Fruit fly (Drosophila melanogaster): ENCODE results near the gene obst-F.
A peak's percentile ranks its signal among the peaks of the same experiment; 100 is the strongest.

Gene obst-F

DNA sequence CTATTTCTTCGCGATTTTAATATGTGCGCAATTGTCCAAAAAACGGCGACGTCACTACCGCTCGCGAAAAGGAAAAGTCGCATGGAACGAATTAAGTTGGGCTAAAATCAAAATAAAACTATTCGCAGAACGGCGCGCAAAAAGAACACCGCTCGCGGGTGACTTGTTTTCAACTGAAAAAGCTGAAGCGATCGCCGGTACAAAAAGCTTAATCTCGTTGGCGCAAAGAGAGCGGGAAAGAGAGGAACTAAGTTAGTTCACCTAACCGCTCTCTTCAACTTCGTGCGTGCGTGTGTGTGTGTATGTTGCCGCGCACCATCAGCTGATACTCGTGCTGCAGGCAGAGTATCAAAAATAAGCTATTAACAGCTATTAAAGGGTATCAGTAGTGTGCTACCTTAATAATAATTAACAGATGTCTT lies 3.3 kb downstream of the obst-F start, which contains the start of gene CG42674 (continued):
- TF ChIP-seq fru (GFP tag; optimal IDR thresholded peaks at IDR 0.05) (peak; percentile 18), Dfd (GFP tag; optimal IDR thresholded peaks at IDR 0.05) (no peak), Myc (optimal IDR thresholded peaks at IDR 0.05) (no peak)

DNA sequence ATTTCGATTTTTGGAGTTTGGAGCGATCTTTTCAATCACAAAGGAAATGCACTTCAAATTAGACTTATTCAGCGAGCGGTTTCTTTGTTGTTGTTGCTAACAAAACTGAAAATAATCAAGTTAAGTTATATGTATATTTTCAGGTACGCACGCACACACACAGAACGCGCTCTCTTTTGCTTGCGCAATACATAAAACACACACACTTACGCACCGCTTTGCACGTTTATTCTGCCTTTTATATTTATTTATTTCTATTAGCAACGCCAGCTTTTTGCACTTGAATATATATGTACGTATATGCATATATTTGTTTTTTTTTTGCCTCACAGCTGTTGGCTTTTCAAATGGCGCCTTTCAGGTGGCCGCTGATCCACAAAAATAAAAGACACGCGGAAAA lies 3.7 kb downstream of the obst-F start:
- TF ChIP-seq rgr (GFP tag; optimal IDR thresholded peaks at IDR 0.05) (no peak), Vsx2 (GFP tag; optimal IDR thresholded peaks at IDR 0.05; ENCODE audit: partially characterized antibody) (no peak), fru (GFP tag; optimal IDR thresholded peaks at IDR 0.05) (no peak), sage (GFP tag; optimal IDR thresholded peaks at IDR 0.05) (peak; percentile 13), Hnf4 (GFP tag; optimal IDR thresholded peaks at IDR 0.05) (no peak), Myc (optimal IDR thresholded peaks at IDR 0.05) (no peak), N (GFP tag; optimal IDR thresholded peaks at IDR 0.05) (no peak), CrebA (GFP tag; optimal IDR thresholded peaks at IDR 0.05; ENCODE audit: borderline replicate concordance) (no peak)

DNA sequence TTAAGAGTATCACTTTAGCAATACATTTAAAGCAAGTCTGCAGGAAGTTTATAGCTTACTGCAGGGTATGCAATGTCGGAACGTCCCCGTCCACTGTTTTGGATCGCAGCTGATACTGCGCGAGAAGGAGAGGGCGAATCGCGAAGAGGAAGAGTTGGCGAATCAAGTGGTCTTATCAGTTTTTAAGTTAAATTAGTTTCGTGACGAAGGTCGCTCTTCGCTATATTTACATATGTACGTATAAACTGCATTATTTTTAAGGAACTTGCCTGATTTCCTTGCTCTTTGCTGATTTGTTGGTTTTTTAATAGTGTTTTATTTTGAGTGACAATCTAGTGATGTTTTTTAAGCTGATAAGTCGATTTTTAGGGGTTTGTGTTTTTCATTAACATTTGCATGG lies 4.2 kb downstream of the obst-F start:
- TF ChIP-seq jim (GFP tag; optimal IDR thresholded peaks at IDR 0.05) (no peak), Abd-B (GFP tag; optimal IDR thresholded peaks at IDR 0.05) (no peak), Dfd (GFP tag; optimal IDR thresholded peaks at IDR 0.05) (no peak), psq (GFP tag; optimal IDR thresholded peaks at IDR 0.05) (no peak), Hnf4 (GFP tag; optimal IDR thresholded peaks at IDR 0.05) (no peak), usp (GFP tag; optimal IDR thresholded peaks at IDR 0.05) (no peak), HLH106 (tag; optimal IDR thresholded peaks at IDR 0.05) (no peak), OdsH (GFP tag; optimal IDR thresholded peaks at IDR 0.05) (no peak), Vsx2 (GFP tag; optimal IDR thresholded peaks at IDR 0.05; ENCODE audit: partially characterized antibody) (no peak), pan (optimal IDR thresholded peaks at IDR 0.05) (no peak), N (GFP tag; optimal IDR thresholded peaks at IDR 0.05) (no peak), CG32264 (GFP tag; optimal IDR thresholded peaks at IDR 0.05) (no peak), dsf (GFP tag; optimal IDR thresholded peaks at IDR 0.05; ENCODE audit: borderline replicate concordance) (no peak), Hr83 (GFP tag; optimal IDR thresholded peaks at IDR 0.05; ENCODE audit: poor library complexity, severe bottlenecking) (no peak), lola (GFP tag; optimal IDR thresholded peaks at IDR 0.05) (no peak), Myc (optimal IDR thresholded peaks at IDR 0.05) (no peak), br (GFP tag; optimal IDR thresholded peaks at IDR 0.05) (no peak), ey (GFP tag; optimal IDR thresholded peaks at IDR 0.05) (no peak), Jra (GFP tag; optimal IDR thresholded peaks at IDR 0.05) (no peak)

DNA sequence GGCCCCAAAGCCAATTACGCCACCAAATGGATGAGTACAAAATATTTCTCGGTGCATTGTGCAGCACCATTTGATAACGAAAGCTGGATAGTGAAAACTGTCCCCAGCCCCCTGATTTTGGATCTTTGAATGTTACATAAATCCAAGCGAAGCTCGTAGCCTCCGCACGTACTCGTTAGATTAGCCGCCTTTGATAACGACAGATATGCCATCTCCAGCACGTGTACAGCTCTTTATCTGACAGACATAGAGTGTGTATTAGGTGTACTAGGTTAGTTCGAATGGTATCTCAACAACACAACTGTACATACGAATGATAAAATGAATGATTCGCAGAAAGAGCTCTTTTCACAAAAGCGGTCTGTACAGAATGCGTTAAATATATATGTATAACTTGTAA lies 5.1 kb downstream of the obst-F start:
- TF ChIP-seq CG32264 (GFP tag; optimal IDR thresholded peaks at IDR 0.05) (no peak), fru (GFP tag; optimal IDR thresholded peaks at IDR 0.05) (no peak), usp (GFP tag; optimal IDR thresholded peaks at IDR 0.05) (no peak), sage (GFP tag; optimal IDR thresholded peaks at IDR 0.05) (no peak), brk (GFP tag; optimal IDR thresholded peaks at IDR 0.05) (no peak), N (GFP tag; optimal IDR thresholded peaks at IDR 0.05) (no peak), ey (GFP tag; optimal IDR thresholded peaks at IDR 0.05) (no peak), Mio (GFP tag; optimal IDR thresholded peaks at IDR 0.05) (no peak), sv (GFP tag; optimal IDR thresholded peaks at IDR 0.05) (no peak), Abd-B (GFP tag; optimal IDR thresholded peaks at IDR 0.05) (no peak)

DNA sequence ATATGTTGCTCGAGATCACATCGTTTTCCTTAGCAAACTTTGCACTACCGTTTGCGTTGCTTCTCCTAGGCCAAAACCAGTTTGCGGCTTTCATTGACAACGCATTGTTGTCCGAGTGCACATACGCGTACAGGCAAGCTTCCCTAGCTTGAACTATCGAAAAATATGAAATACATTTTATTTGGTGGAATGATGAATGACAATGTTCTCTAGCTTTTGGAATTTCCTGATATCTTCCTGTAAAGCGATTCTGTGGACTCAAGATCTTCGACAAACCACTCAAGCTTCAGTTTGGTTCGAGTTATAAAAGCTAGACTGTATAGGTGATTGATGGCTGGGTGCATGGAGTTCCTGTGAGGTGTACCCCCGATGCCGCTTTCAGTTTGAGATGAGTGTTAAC lies 5.6 kb downstream of the obst-F start:
- peak in 1 of 2 experiments; percentile 38 for TF ChIP-seq foxo (GFP tag; optimal IDR thresholded peaks at IDR 0.05)
- TF ChIP-seq h (GFP tag; optimal IDR thresholded peaks at IDR 0.05), result peak; percentile 41
- no peak for TF ChIP-seq pan (optimal IDR thresholded peaks at IDR 0.05)
- no peak for TF ChIP-seq usp (GFP tag; optimal IDR thresholded peaks at IDR 0.05)
- peak; percentile 53 for TF ChIP-seq ey (GFP tag; optimal IDR thresholded peaks at IDR 0.05)
- peak; percentile 19 for TF ChIP-seq br (GFP tag; optimal IDR thresholded peaks at IDR 0.05)
- TF ChIP-seq Abd-B (GFP tag; optimal IDR thresholded peaks at IDR 0.05), result no peak
- TF ChIP-seq Jra (GFP tag; optimal IDR thresholded peaks at IDR 0.05), result no peak
- no peak for TF ChIP-seq lola (GFP tag; optimal IDR thresholded peaks at IDR 0.05)
- peak; percentile 41 for TF ChIP-seq woc (GFP tag; optimal IDR thresholded peaks at IDR 0.05)
- TF ChIP-seq dmrt93B (GFP tag; optimal IDR thresholded peaks at IDR 0.05), result no peak
- no peak for TF ChIP-seq jim (GFP tag; optimal IDR thresholded peaks at IDR 0.05)
- peak; percentile 55 for TF ChIP-seq HLH106 (tag; optimal IDR thresholded peaks at IDR 0.05)
- no peak for TF ChIP-seq dsf (GFP tag; optimal IDR thresholded peaks at IDR 0.05; ENCODE audit: borderline replicate concordance)
- TF ChIP-seq fru (GFP tag; optimal IDR thresholded peaks at IDR 0.05), result peak; percentile 59
- TF ChIP-seq OdsH (GFP tag; optimal IDR thresholded peaks at IDR 0.05), result peak; percentile 11
- peak; percentile 34 for TF ChIP-seq rgr (GFP tag; optimal IDR thresholded peaks at IDR 0.05)
